Worm (Caenorhabditis elegans) whole organism, young adult: ENCODE measurements around the gene T23B5.6.

Source experiments
- B0261.1 ChIP-seq: sonication (generic microtip); optimal IDR thresholded peaks from 2 replicates; lab custom pipeline; 2016; ENCODE audit warnings: mild to moderate bottlenecking, missing genetic modification characterization, moderate library complexity, missing compliant biosample characterization
- C17E4.6 ChIP-seq: fragments of 200-800 bp; sonication (Bioruptor generic); IDR thresholded peaks from 2 replicates; pipeline ENCODE4 v1.3.6; 2022; ENCODE audit warnings: missing genetic modification reagents, missing genetic modification characterization, missing compliant biosample characterization
- D2030.7 ChIP-seq: fragments of 200-800 bp; sonication (Bioruptor generic); IDR thresholded peaks from 2 replicates; pipeline ENCODE4 v1.3.6; 2022; ENCODE audit warnings: missing genetic modification reagents, missing genetic modification characterization, missing compliant biosample characterization
- Y67H2A.10 ChIP-seq: fragments of 200-800 bp; sonication (Bioruptor generic); conservative IDR thresholded peaks from 2 replicates; pipeline ENCODE4 v1.3.6; 2022; ENCODE audit warnings: missing genetic modification reagents, missing genetic modification characterization, missing compliant biosample characterization
- ccch-3 ChIP-seq: fragments of 200-800 bp; sonication (Bioruptor generic); optimal IDR thresholded peaks from 2 replicates; lab custom pipeline; 2018; ENCODE audit warnings: mild to moderate bottlenecking, missing genetic modification characterization, missing compliant biosample characterization
- cebp-2 ChIP-seq: fragments of 200-800 bp; sonication (Bioruptor generic); IDR thresholded peaks from 2 replicates; pipeline ENCODE4 v1.3.6; 2022; ENCODE audit warnings: missing genetic modification characterization, missing compliant biosample characterization
- nfya-1 ChIP-seq: sonication (generic microtip); optimal IDR thresholded peaks from 2 replicates; lab custom pipeline; 2017; ENCODE audit warnings: antibody characterized with exemption, missing compliant biosample characterization, missing genetic modification characterization, borderline replicate concordance; ENCODE audit not compliant: insufficient read depth
- nhr-90 ChIP-seq: sonication (generic microtip); optimal IDR thresholded peaks from 2 replicates; lab custom pipeline; 2016; ENCODE audit warnings: missing genotype, mild to moderate bottlenecking, missing genetic modification characterization, missing compliant biosample characterization
- pha-4 ChIP-seq: fragments of 150-350 bp; sonication (generic microtip); optimal IDR thresholded peaks from 2 replicates; lab custom pipeline; 2014; ENCODE audit warnings: missing biosample characterization, missing genetic modification reagents, missing genetic modification characterization
- repo-1 ChIP-seq: sonication (generic microtip); optimal IDR thresholded peaks from 2 replicates; lab custom pipeline; 2017; ENCODE audit warnings: mild to moderate bottlenecking, missing genetic modification characterization, missing compliant biosample characterization
- rpc-1 ChIP-seq, 2 experiments: fragments of 150-350 bp in 1 of 2; sonication (generic microtip) in 1 of 2; optimal IDR thresholded peaks; 2 replicates each; lab custom pipeline; 2014 to 2018; ENCODE audit warnings: missing biosample characterization in 1 of 2, missing genetic modification characterization in 1 of 2, missing genetic modification reagents in 1 of 2, missing genotype in 1 of 2
- sea-2 ChIP-seq: fragments of 200-800 bp; sonication (Bioruptor generic); IDR thresholded peaks from 2 replicates; pipeline ENCODE4 v1.3.6; 2022; ENCODE audit warnings: missing genetic modification characterization, missing compliant biosample characterization
- snpc-4 ChIP-seq, 5 experiments: fragments of 150-350 bp in 1 of 5; sonication (generic microtip) in 4 of 5; optimal IDR thresholded peaks; 2 replicates each; lab custom pipeline; 2014 to 2018; ENCODE audit warnings: missing genetic modification characterization in 5 of 5, missing biosample characterization in 3 of 5, antibody characterized with exemption in 2 of 5, mild to moderate bottlenecking in 2 of 5, missing compliant biosample characterization in 2 of 5, missing genotype in 2 of 5, moderate library complexity in 2 of 5, missing genetic modification reagents in 1 of 5
- unc-62 ChIP-seq: fragments of 150-350 bp; optimal IDR thresholded peaks from 2 replicates; lab custom pipeline; 2014; ENCODE audit warnings: missing biosample characterization, missing genetic modification reagents, missing genetic modification characterization

DNA sequence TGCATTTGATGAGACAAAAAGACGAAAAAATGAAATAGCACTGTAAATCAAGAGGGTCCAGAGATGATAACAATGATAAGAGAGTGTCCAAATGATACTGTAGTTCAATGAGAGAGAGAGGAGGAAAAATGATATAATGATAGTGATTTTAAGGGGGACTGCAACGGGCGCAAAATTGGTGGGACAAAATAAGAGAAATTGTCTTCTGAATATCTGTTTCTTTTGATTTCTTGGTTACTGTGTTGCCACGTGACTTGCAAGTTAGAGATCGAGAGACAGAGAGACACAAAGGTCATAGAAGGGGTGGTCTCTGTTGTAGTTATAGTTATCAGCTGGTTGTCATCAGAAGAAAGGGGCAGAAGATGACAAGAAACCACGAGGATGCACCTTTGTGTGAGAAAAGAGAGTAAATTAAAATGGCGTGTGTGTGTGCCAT, 38.9 kb upstream of the T23B5.6 start:
- no peak for TF ChIP-seq nfya-1
- TF ChIP-seq Y67H2A.10 (GFP tag; lab: Robert Waterston, UW), result no peak
- TF ChIP-seq C17E4.6 (GFP tag; lab: Robert Waterston, UW), result no peak
- TF ChIP-seq ccch-3 (GFP tag; lab: Kevin White, UChicago), result no peak
- no peak for TF ChIP-seq pha-4 (tag; lab: Kevin White, UChicago)
- TF ChIP-seq sea-2 (GFP tag; lab: Robert Waterston, UW), result no peak
- TF ChIP-seq repo-1, result no peak
- TF ChIP-seq B0261.1 (tag; lab: Kevin White, UChicago), result no peak
- TF ChIP-seq snpc-4 (GFP tag; optimal IDR thresholded peaks at IDR 0.05; lab: Kevin White, UChicago), result no peak
- TF ChIP-seq snpc-4 (tag; optimal IDR thresholded peaks at IDR 0.05; lab: Kevin White, UChicago), result no peak
- no peak for TF ChIP-seq rpc-1 (optimal IDR thresholded peaks at IDR 0.05; lab: Kevin White, UChicago)
- TF ChIP-seq rpc-1 (tag; optimal IDR thresholded peaks at IDR 0.05; lab: Kevin White, UChicago), result no peak
- no peak for TF ChIP-seq unc-62 (GFP tag; lab: Kevin White, UChicago)
- no peak for TF ChIP-seq nhr-90
- no peak for TF ChIP-seq D2030.7 (GFP tag; lab: Robert Waterston, UW)
- no peak for TF ChIP-seq cebp-2
